Fruit fly (Drosophila melanogaster): ENCODE data around the gene Oseg5.
A peak's percentile ranks its signal among the peaks of the same experiment; 100 is the strongest.

Gene Oseg5

DNA sequence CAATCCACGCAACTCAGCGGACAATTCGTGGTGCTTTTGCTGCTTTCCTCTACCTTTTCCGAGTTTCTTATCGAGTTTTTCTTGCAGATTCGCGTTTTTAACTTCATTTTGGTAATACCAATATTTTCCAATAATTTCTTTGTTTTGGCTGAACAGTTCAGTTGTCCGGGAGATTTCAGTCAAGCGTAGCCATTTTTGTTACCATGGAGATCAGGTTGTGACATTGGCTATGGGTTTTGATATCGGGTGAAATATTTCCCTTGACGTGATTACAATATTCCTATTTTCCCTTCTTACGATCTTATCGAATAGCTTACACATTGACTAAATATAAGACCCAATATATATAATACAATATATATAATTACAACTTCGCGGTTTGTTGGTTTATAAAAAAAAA is at the start of gene Oseg5:
TSS of gene Oseg5 (minus strand) at position 340 of the 400 bp plus-strand sequence.
- TF ChIP-seq CG15710 (tag; optimal IDR thresholded peaks at IDR 0.05), result no peak
- no peak for TF ChIP-seq Ets98B (GFP tag; IDR thresholded peaks at IDR 0.05)
- TF ChIP-seq fd96Ca (GFP tag; IDR thresholded peaks at IDR 0.05), result no peak
- TF ChIP-seq rn (GFP tag; IDR thresholded peaks at IDR 0.05), result no peak
- TF ChIP-seq CG32121 (GFP tag; IDR thresholded peaks at IDR 0.05), result no peak
- TF ChIP-seq CG8301 (tag; optimal IDR thresholded peaks at IDR 0.05), result no peak
- no peak for TF ChIP-seq CG4496 (GFP tag; IDR thresholded peaks at IDR 0.05)
- TF ChIP-seq EcR (GFP tag; optimal IDR thresholded peaks at IDR 0.05), result no peak
- TF ChIP-seq Pif1A (GFP tag; optimal IDR thresholded peaks at IDR 0.05), result no peak
- no peak for TF ChIP-seq Pif1B (GFP tag; optimal IDR thresholded peaks at IDR 0.05)
- TF ChIP-seq CG34367 (tag; optimal IDR thresholded peaks at IDR 0.05), result no peak
- TF ChIP-seq CG12605 (GFP tag; IDR thresholded peaks at IDR 0.05), result no peak
- no peak for TF ChIP-seq CG8159 (tag; optimal IDR thresholded peaks at IDR 0.05)

DNA sequence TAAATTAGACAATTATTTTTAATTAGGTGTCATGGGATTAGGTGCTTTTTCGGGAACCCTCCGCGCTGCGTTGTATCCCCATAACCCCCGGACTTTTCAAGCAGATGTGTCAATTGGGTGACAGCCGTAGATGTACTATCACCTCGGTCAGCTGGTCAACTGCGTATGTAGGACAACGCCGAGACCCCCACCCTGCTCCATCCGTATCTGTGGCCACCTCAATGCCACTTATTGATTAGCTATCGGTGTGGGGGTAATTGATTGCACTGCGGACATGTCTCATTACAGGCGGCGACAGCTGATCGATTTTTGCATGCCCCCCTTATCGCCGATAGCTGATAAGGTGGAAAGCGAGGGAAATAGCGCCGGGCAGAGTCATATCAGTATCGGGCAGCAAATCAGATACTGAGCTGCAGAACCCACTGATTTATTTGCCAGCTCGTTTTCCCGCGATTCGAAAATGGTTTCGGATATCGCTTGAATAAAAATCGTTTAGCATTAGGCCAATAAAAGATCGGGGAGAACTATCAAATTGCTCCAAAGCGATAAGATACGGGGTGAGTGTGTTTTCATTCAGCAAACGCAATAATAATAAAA is 48.1 kb upstream of the Oseg5 start:
- TF ChIP-seq Pif1B (GFP tag; optimal IDR thresholded peaks at IDR 0.05) (no peak), fd96Ca (GFP tag; IDR thresholded peaks at IDR 0.05) (0 out of 3 replicates have a peak, but pooled peaks have one; percentile 18)

DNA sequence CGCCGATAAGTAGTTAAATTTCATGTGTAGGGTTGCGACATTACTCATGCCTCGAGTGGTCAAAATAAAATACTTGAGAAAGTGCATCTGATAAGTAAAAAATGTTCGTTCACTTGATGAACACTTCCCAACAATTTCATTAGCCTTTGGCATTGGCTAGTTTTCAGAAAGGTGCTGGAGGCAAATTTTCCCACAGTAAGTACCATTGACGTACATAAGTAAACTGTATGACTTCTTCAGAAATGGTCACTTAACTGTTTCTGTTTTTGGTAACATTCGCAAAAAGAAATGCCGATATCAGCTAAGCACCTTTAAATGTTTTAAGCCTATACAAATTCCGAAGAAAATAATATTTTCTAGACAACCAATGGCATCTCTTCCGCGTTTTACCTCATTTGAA is 47.5 kb upstream of the Oseg5 start:
- no peak for TF ChIP-seq Pif1A (GFP tag; optimal IDR thresholded peaks at IDR 0.05)
- no peak for TF ChIP-seq CG10348 (GFP tag; IDR thresholded peaks at IDR 0.05)
- TF ChIP-seq CG8159 (tag; optimal IDR thresholded peaks at IDR 0.05), result no peak
- TF ChIP-seq EcR (GFP tag; optimal IDR thresholded peaks at IDR 0.05), result no peak
- no peak for TF ChIP-seq D1 (tag; optimal IDR thresholded peaks at IDR 0.05)
- TF ChIP-seq Ets98B (GFP tag; IDR thresholded peaks at IDR 0.05), result no peak
- TF ChIP-seq CG15710 (tag; optimal IDR thresholded peaks at IDR 0.05), result no peak
- no peak for TF ChIP-seq CG8301 (tag; optimal IDR thresholded peaks at IDR 0.05)
- no peak for TF ChIP-seq CG17806 (tag; optimal IDR thresholded peaks at IDR 0.05)
- no peak for TF ChIP-seq Pif1B (GFP tag; optimal IDR thresholded peaks at IDR 0.05)
- TF ChIP-seq CG14655 (GFP tag; optimal IDR thresholded peaks at IDR 0.05), result no peak
- TF ChIP-seq CG34367 (tag; optimal IDR thresholded peaks at IDR 0.05), result no peak
- TF ChIP-seq Snoo (tag; optimal IDR thresholded peaks at IDR 0.05), result no peak
- no peak for TF ChIP-seq CG32121 (GFP tag; IDR thresholded peaks at IDR 0.05)
- no peak for TF ChIP-seq CG4496 (GFP tag; IDR thresholded peaks at IDR 0.05)
- no peak for TF ChIP-seq CG12605 (GFP tag; IDR thresholded peaks at IDR 0.05)

- TF ChIP-seq CG15710 (tag; optimal IDR thresholded peaks at IDR 0.05) (no peak), CG9948 (tag; optimal IDR thresholded peaks at IDR 0.05) (no peak), Pif1B (GFP tag; optimal IDR thresholded peaks at IDR 0.05) (peak; percentile 29), CG14655 (GFP tag; optimal IDR thresholded peaks at IDR 0.05) (peak; percentile 1), gl (tag; optimal IDR thresholded peaks at IDR 0.05) (peak; percentile 51)
Observed at dm6 chr2L:20881353-20882079, 45.9 kb upstream of the Oseg5 start.

- TF ChIP-seq Snoo (tag; optimal IDR thresholded peaks at IDR 0.05), result peak; percentile 38
- no peak for TF ChIP-seq Pif1B (GFP tag; optimal IDR thresholded peaks at IDR 0.05)
- TF ChIP-seq CG14655 (GFP tag; optimal IDR thresholded peaks at IDR 0.05), result no peak
Observed at dm6 chr2L:20880476-20880875, 44.8 kb upstream of the Oseg5 start.

- TF ChIP-seq Snoo (tag; optimal IDR thresholded peaks at IDR 0.05), result no peak
- no peak for TF ChIP-seq CG8301 (tag; optimal IDR thresholded peaks at IDR 0.05)
- TF ChIP-seq CG8159 (tag; optimal IDR thresholded peaks at IDR 0.05), result no peak
- no peak for TF ChIP-seq Pif1B (GFP tag; optimal IDR thresholded peaks at IDR 0.05)
Observed at dm6 chr2L:20879567-20880141, 44.0 kb upstream of the Oseg5 start.

DNA sequence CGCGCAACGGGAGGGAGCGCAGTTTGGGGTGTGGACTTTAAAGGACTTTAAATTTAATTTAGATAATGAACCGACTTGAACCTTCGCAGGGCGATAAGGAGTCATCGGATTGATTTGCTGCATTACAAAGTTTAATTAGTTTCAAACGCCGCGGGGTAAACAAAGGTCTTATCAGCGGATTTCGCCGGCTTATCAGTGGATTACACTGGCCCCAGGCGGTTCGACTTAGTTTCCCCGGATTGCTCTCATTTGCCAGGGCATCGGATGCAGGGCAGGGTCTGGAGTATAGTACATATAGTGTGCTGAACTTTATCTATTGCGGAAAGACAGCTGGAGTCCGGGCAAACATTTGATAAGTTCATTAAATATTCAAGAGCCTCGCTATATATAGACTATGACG is 42.8 kb upstream of the Oseg5 start:
- TF ChIP-seq EcR (GFP tag; optimal IDR thresholded peaks at IDR 0.05) (peak; percentile 34), Snoo (tag; optimal IDR thresholded peaks at IDR 0.05) (no peak), CG13204 (GFP tag; optimal IDR thresholded peaks at IDR 0.05) (no peak)
